Worm (Caenorhabditis elegans) whole organism, midembryonic: Measurements from ENCODE around the gene glrx-3.

ENCODE experiments used
- T22C8.4 ChIP-seq: fragments of 200-800 bp; sonication (Bioruptor generic); IDR thresholded peaks from 2 replicates; pipeline ENCODE4 v1.3.6; 2022; ENCODE audit warnings: missing genetic modification characterization, missing compliant biosample characterization
- cog-1 ChIP-seq: sonication (generic microtip); optimal IDR thresholded peaks from 2 replicates; lab custom pipeline; 2016; ENCODE audit warnings: missing genetic modification characterization, missing compliant biosample characterization
- flt-1 ChIP-seq: fragments of 200-800 bp; sonication (Bioruptor generic); IDR thresholded peaks from 2 replicates; pipeline ENCODE4 v1.3.6; 2022; ENCODE audit warnings: missing genetic modification characterization, missing compliant biosample characterization
- klf-2 ChIP-seq: fragments of 200-800 bp; sonication (Bioruptor generic); conservative IDR thresholded peaks from 2 replicates; pipeline ENCODE4 v1.3.6; 2022; ENCODE audit warnings: missing genetic modification reagents, missing genetic modification characterization, missing compliant biosample characterization
- med-1 ChIP-seq: sonication (generic microtip); optimal IDR thresholded peaks from 2 replicates; lab custom pipeline; 2017; ENCODE audit warnings: missing genetic modification characterization, mild to moderate bottlenecking, missing compliant biosample characterization, antibody characterized with exemption, missing genetic modification reagents; ENCODE audit not compliant: insufficient read depth
- tab-1 ChIP-seq: fragments of 200-800 bp; sonication (Bioruptor generic); IDR thresholded peaks from 2 replicates; pipeline ENCODE4 v1.3.6; 2022; ENCODE audit warnings: missing genetic modification characterization, missing compliant biosample characterization
- ztf-23 ChIP-seq: fragments of 200-800 bp; sonication (Bioruptor generic); IDR thresholded peaks from 2 replicates; pipeline ENCODE4 v1.3.6; 2022; ENCODE audit warnings: missing genetic modification reagents, missing genetic modification characterization, missing compliant biosample characterization
- ztf-29 ChIP-seq: fragments of 200-800 bp; sonication (Bioruptor generic); IDR thresholded peaks from 2 replicates; pipeline ENCODE4 v1.3.6; 2022; ENCODE audit warnings: missing genetic modification reagents, missing genetic modification characterization, missing compliant biosample characterization

DNA sequence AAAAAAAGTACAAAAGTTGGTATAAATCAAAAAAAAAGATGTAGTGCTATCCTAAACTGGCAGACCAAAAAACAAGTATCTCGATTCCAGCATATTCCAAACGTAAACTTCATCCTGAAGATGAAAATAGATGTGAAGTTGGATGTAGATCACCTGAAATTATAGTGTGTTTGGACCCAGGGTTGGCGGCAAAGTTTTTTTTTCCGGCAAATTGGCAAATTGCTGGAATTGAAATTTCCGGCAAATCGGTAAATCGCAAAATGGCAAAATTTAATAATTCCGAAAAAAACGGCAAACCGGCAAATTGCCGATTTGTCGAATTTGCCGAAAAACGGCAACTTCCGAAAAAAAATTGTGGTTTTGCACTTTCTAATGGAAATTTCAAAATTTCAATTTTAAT, 43.4 kb upstream of the glrx-3 start, which contains the start of gene F13A2.2:
- TF ChIP-seq flt-1 (GFP tag; lab: Robert Waterston, UW) (no peak), cog-1 (tag; lab: Kevin White, UChicago) (no peak), tab-1 (GFP tag; lab: Robert Waterston, UW) (no peak), med-1 (GFP tag; lab: Kevin White, UChicago) (no peak), T22C8.4 (GFP tag; lab: Robert Waterston, UW) (no peak), ztf-23 (GFP tag; lab: Robert Waterston, UW) (no peak), klf-2 (no peak), ztf-29 (GFP tag; lab: Robert Waterston, UW) (no peak)
